Fruit fly (Drosophila melanogaster) whole organism, adult: Measurements from ENCODE around the gene CG17782.
A peak's percentile ranks its signal among the peaks of the same experiment; 100 is the strongest.

Experiments
- CG11617 ChIP-seq: fragments of 200-800 bp; sonication (Bioruptor generic); optimal IDR thresholded peaks from 2 replicates; lab custom pipeline; 2017; ENCODE audit warnings: mild to moderate bottlenecking, missing biosample characterization, missing genetic modification reagents, missing genetic modification characterization
- CG12768 ChIP-seq: fragments of 200-800 bp; sonication (Bioruptor generic); optimal IDR thresholded peaks from 2 replicates; lab custom pipeline; 2017; ENCODE audit warnings: missing biosample characterization, missing genetic modification characterization, mild to moderate bottlenecking, moderate library complexity, missing genetic modification reagents
- CG14711 ChIP-seq: fragments of 200-800 bp; sonication (Bioruptor generic); optimal IDR thresholded peaks from 2 replicates; lab custom pipeline; 2018; ENCODE audit warnings: missing biosample characterization, mild to moderate bottlenecking, missing genetic modification characterization, moderate library complexity
- CG1620 ChIP-seq: fragments of 200-800 bp; sonication (Bioruptor generic); optimal IDR thresholded peaks from 2 replicates; lab custom pipeline; 2016; ENCODE audit warnings: missing biosample characterization, missing genetic modification characterization
- CG33017 ChIP-seq: fragments of 200-800 bp; sonication (Bioruptor generic); optimal IDR thresholded peaks from 2 replicates; lab custom pipeline; 2018; ENCODE audit warnings: missing biosample characterization, mild to moderate bottlenecking, missing genetic modification characterization, moderate library complexity
- CG5204 ChIP-seq: fragments of 200-800 bp; sonication (Bioruptor generic); optimal IDR thresholded peaks from 2 replicates; lab custom pipeline; 2016; ENCODE audit warnings: missing biosample characterization, missing genetic modification characterization
- CG7045 ChIP-seq: fragments of 200-800 bp; sonication (Bioruptor generic); optimal IDR thresholded peaks from 2 replicates; lab custom pipeline; 2017; ENCODE audit warnings: missing biosample characterization, mild to moderate bottlenecking, missing genetic modification characterization
- CG7101 ChIP-seq: fragments of 200-800 bp; sonication (Bioruptor generic); optimal IDR thresholded peaks from 2 replicates; lab custom pipeline; 2018; ENCODE audit warnings: missing biosample characterization, mild to moderate bottlenecking, missing genetic modification characterization, moderate library complexity
- Clk ChIP-seq: fragments of 200-800 bp; sonication (Bioruptor generic); optimal IDR thresholded peaks from 2 replicates; lab custom pipeline; 2017; ENCODE audit warnings: missing biosample characterization, missing genetic modification characterization
- Crg-1 ChIP-seq: fragments of 200-800 bp; sonication (Bioruptor generic); optimal IDR thresholded peaks from 2 replicates; lab custom pipeline; 2016; ENCODE audit warnings: missing biosample characterization, missing genetic modification characterization
- Hr96 ChIP-seq: fragments of 200-800 bp; sonication (Bioruptor generic); optimal IDR thresholded peaks from 2 replicates; lab custom pipeline; 2016; ENCODE audit warnings: missing biosample characterization, missing genetic modification characterization
- Mnt ChIP-seq: fragments of 200-800 bp; sonication (Bioruptor generic); optimal IDR thresholded peaks from 2 replicates; lab custom pipeline; 2016; ENCODE audit warnings: missing biosample characterization, mild to moderate bottlenecking, missing genetic modification characterization
- bab1 ChIP-seq: fragments of 200-800 bp; sonication (Bioruptor generic); optimal IDR thresholded peaks from 3 replicates; lab custom pipeline; 2019; ENCODE audit warnings: missing biosample characterization, mild to moderate bottlenecking, missing genetic modification characterization, moderate library complexity
- cic ChIP-seq: fragments of 200-800 bp; sonication (Bioruptor generic); optimal IDR thresholded peaks from 2 replicates; lab custom pipeline; 2017; ENCODE audit warnings: missing biosample characterization, mild to moderate bottlenecking, missing genetic modification characterization, moderate library complexity
- cnc ChIP-seq, 2 experiments: fragments of >200 bp; optimal IDR thresholded peaks; 2 replicates each; lab custom pipeline; 2017
- kay ChIP-seq: fragments of 200-800 bp; sonication (Bioruptor generic); peaks from one replicate; lab custom pipeline; 2016; ENCODE audit warnings: missing biosample characterization, missing genetic modification characterization, borderline replicate concordance
- ovo ChIP-seq: fragments of 200-800 bp; sonication (Bioruptor generic); optimal IDR thresholded peaks from 2 replicates; lab custom pipeline; 2016; ENCODE audit warnings: missing biosample characterization, missing genetic modification characterization
- pad ChIP-seq: fragments of 200-800 bp; sonication (Bioruptor generic); optimal IDR thresholded peaks from 3 replicates; lab custom pipeline; 2017; ENCODE audit warnings: missing biosample characterization, missing genetic modification characterization, mild to moderate bottlenecking, moderate library complexity, missing genetic modification reagents
- tj ChIP-seq: fragments of 200-800 bp; sonication (Bioruptor generic); optimal IDR thresholded peaks from 3 replicates; lab custom pipeline; 2017; ENCODE audit warnings: missing biosample characterization, mild to moderate bottlenecking, missing genetic modification characterization, moderate library complexity
- toe ChIP-seq: fragments of 200-800 bp; sonication (Bioruptor generic); optimal IDR thresholded peaks from 2 replicates; lab custom pipeline; 2016; ENCODE audit warnings: missing biosample characterization, missing genetic modification characterization

Gene CG17782

DNA sequence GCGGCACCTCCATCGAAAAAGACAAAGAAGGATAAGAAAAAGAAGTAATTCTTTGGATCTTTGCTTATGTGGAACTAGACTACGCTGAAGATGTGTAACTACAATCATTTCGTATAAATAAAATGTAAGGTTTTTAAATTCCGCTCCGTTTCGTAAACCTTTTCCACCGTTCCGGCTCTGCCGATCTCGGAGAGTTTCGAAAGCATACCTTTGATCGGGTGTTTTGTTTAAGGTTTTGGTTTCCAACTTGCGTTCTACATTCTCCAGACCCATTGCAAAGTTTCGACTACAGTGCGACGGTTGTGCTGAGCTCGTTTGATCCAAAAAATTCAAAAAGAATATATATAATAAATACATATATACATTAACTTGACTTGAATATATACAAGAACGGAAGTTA is 35.9 kb downstream of the CG17782 start, which contains the start of gene CG6432:
CG6432 (plus strand) TSS at position 301 of the 400 bp plus-strand sequence.
- TF ChIP-seq CG12768 (GFP tag; lab: Kevin White, UChicago) = no peak
- TF ChIP-seq bab1 (GFP tag; lab: Kevin White, UChicago) = no peak
- no peak for TF ChIP-seq CG7101 (tag; lab: Kevin White, UChicago)
- TF ChIP-seq kay (GFP tag; lab: Kevin White, UChicago) = no peak
- TF ChIP-seq tj = no peak
- TF ChIP-seq CG5204 = no peak

DNA sequence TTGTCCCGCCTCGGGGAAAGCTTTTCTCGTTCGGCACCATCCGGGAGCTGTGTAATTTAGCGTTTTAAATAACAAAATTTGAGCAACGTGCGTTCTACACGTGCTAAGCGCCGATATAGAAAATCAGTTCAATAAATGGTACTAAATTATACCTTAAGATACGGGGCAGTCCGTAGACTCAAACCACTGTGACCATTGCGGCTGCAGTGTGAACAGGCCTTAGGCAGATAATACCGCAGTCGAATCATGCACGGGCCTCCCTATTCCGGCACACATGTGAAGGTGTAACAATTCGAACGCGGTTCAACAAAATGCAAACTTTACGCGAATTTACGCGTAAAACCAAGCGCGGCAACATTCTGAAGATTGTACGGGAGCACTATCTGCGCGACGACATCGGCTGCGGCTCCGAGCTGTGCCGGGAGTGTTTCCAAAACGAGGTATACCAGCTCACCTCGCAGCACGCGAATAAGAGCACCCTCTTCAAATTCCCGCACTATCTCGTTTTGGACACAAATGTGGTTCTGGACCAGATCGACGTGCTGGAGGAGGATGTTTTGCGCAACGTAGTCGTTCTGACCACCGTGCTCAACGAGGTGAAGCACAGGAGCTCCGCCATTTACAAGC is 39.3 kb downstream of the CG17782 start, which contains the start of the genes Rrp5 and Dis3:
Rrp5 (minus strand) TSS at position 135 of the 627 bp plus-strand sequence.
Dis3 (plus strand) TSS at position 252 of the 627 bp plus-strand sequence.
- TF ChIP-seq toe (GFP tag; lab: Kevin White, UChicago) (no peak), pad (peak; percentile 11), CG7101 (tag; lab: Kevin White, UChicago) (no peak), tj (no peak), cic (GFP tag; lab: Kevin White, UChicago) (peak; percentile 30), CG12768 (GFP tag; lab: Kevin White, UChicago) (no peak), Crg-1 (GFP tag; lab: Kevin White, UChicago) (no peak), CG11617 (GFP tag; lab: Kevin White, UChicago) (peak; percentile 15), CG14711 (tag; lab: Kevin White, UChicago) (no peak), bab1 (GFP tag; lab: Kevin White, UChicago) (peak; percentile 4), kay (GFP tag; lab: Kevin White, UChicago) (no peak), CG33017 (tag; lab: Kevin White, UChicago) (no peak), Hr96 (no peak), cnc (optimal IDR thresholded peaks at IDR 0.05; lab: Kevin White, UChicago) (no peak), Mnt (peak; percentile 99), CG1620 (GFP tag; lab: Kevin White, UChicago) (peak; percentile 20), CG5204 (no peak), ovo (peak; percentile 16), Clk (GFP tag; lab: Kevin White, UChicago) (no peak), CG7045 (GFP tag; lab: Kevin White, UChicago) (no peak)
